Fruit fly (Drosophila melanogaster) whole organism, prepupa: ENCODE results near the gene scramb1.
A peak's percentile ranks its signal among the peaks of the same experiment; 100 is the strongest.

Experiments
- Blimp-1 ChIP-seq: fragments of 200-800 bp; sonication (Bioruptor generic); optimal IDR thresholded peaks from 3 replicates; lab custom pipeline; 2017; ENCODE audit warnings: missing biosample characterization, missing genetic modification characterization, mild to moderate bottlenecking, moderate library complexity, missing genetic modification reagents
- CG10631 ChIP-seq: fragments of 200-800 bp; sonication (Bioruptor generic); optimal IDR thresholded peaks from 2 replicates; lab custom pipeline; 2016; ENCODE audit warnings: missing biosample characterization, missing genetic modification characterization
- CG10669 ChIP-seq: fragments of 200-800 bp; sonication (Bioruptor generic); optimal IDR thresholded peaks from 3 replicates; lab custom pipeline; 2018; ENCODE audit warnings: missing biosample characterization, mild to moderate bottlenecking, missing genetic modification characterization, moderate library complexity
- CG11762 ChIP-seq: fragments of 200-800 bp; sonication (Bioruptor generic); optimal IDR thresholded peaks from 3 replicates; lab custom pipeline; 2016; ENCODE audit warnings: missing biosample characterization, missing genetic modification characterization; ENCODE audit not compliant: insufficient read depth
- CG15336 ChIP-seq: fragments of 200-800 bp; sonication (Bioruptor generic); IDR thresholded peaks from 2 replicates; pipeline ENCODE4 v1.3.6; 2022; ENCODE audit warnings: missing biosample characterization, missing genetic modification characterization
- CG3032 ChIP-seq: fragments of 200-800 bp; optimal IDR thresholded peaks from 2 replicates; lab custom pipeline; 2019; ENCODE audit warnings: missing biosample characterization, mild to moderate bottlenecking, missing genetic modification characterization, moderate library complexity
- CG32006 ChIP-seq: fragments of 200-800 bp; sonication (Bioruptor generic); optimal IDR thresholded peaks from 3 replicates; lab custom pipeline; 2017; ENCODE audit warnings: missing biosample characterization, mild to moderate bottlenecking, missing genetic modification characterization
- CG3919 ChIP-seq: fragments of 200-800 bp; sonication (Bioruptor generic); optimal IDR thresholded peaks from 3 replicates; lab custom pipeline; 2016; ENCODE audit warnings: missing biosample characterization, missing genetic modification characterization
- CG4318 ChIP-seq: fragments of 200-800 bp; sonication (Bioruptor generic); optimal IDR thresholded peaks from 3 replicates; lab custom pipeline; 2017; ENCODE audit warnings: missing biosample characterization, mild to moderate bottlenecking, missing genetic modification characterization
- CG6163 ChIP-seq: fragments of 200-800 bp; sonication (Bioruptor generic); IDR thresholded peaks from 3 replicates; pipeline ENCODE4 v1.3.6; 2022; ENCODE audit warnings: missing biosample characterization, missing genetic modification characterization
- CG6276 ChIP-seq: fragments of 200-800 bp; sonication (Bioruptor generic); optimal IDR thresholded peaks from 2 replicates; lab custom pipeline; 2017; ENCODE audit warnings: missing biosample characterization, mild to moderate bottlenecking, missing genetic modification characterization
- CG6808 ChIP-seq: fragments of 200-800 bp; sonication (Bioruptor generic); optimal IDR thresholded peaks from 3 replicates; lab custom pipeline; 2017; ENCODE audit warnings: missing biosample characterization, missing genetic modification characterization, mild to moderate bottlenecking, moderate library complexity, missing genetic modification reagents
- CG6854 ChIP-seq: fragments of 200-800 bp; sonication (Bioruptor generic); optimal IDR thresholded peaks from 2 replicates; lab custom pipeline; 2017; ENCODE audit warnings: missing biosample characterization, mild to moderate bottlenecking, missing genetic modification characterization
- CG8119 ChIP-seq: fragments of 200-800 bp; sonication (Bioruptor generic); IDR thresholded peaks from 3 replicates; pipeline ENCODE4 v1.3.6; 2022; ENCODE audit warnings: missing biosample characterization, missing genetic modification characterization
- CG8632 ChIP-seq: fragments of 200-800 bp; sonication (Bioruptor generic); optimal IDR thresholded peaks from 3 replicates; lab custom pipeline; 2016; ENCODE audit warnings: missing biosample characterization, missing genetic modification characterization
- CG9139 ChIP-seq: fragments of 200-800 bp; sonication (Bioruptor generic); optimal IDR thresholded peaks from 3 replicates; lab custom pipeline; 2017; ENCODE audit warnings: missing biosample characterization, mild to moderate bottlenecking, missing genetic modification characterization
- Eip75B ChIP-seq: fragments of 200-800 bp; sonication (Bioruptor generic); optimal IDR thresholded peaks from 3 replicates; lab custom pipeline; 2016; ENCODE audit warnings: missing biosample characterization, missing genetic modification characterization
- Eip78C ChIP-seq: fragments of 200-800 bp; sonication (Bioruptor generic); peaks from one replicate; lab custom pipeline; 2016; ENCODE audit warnings: missing biosample characterization, missing genetic modification characterization
- Ets21C ChIP-seq: fragments of 200-800 bp; sonication (Bioruptor generic); optimal IDR thresholded peaks from 3 replicates; lab custom pipeline; 2016; ENCODE audit warnings: missing biosample characterization, missing genetic modification characterization
- Ets96B ChIP-seq: fragments of 200-800 bp; optimal IDR thresholded peaks from 2 replicates; lab custom pipeline; 2019; ENCODE audit warnings: missing biosample characterization, mild to moderate bottlenecking, missing genetic modification characterization, moderate library complexity
- Gug ChIP-seq: fragments of 200-800 bp; sonication (Bioruptor generic); IDR thresholded peaks from 2 replicates; pipeline ENCODE4 v1.3.6; 2022; ENCODE audit warnings: missing biosample characterization, missing genetic modification characterization
- Hr39 ChIP-seq: fragments of 200-800 bp; sonication (Bioruptor generic); optimal IDR thresholded peaks from 2 replicates; lab custom pipeline; 2016; ENCODE audit warnings: missing biosample characterization, missing genetic modification characterization
- Hr4 ChIP-seq: fragments of 200-800 bp; sonication (Bioruptor generic); optimal IDR thresholded peaks from 3 replicates; lab custom pipeline; 2016; ENCODE audit warnings: missing biosample characterization, missing genetic modification characterization
- OdsH ChIP-seq: fragments of 200-800 bp; sonication (Bioruptor generic); optimal IDR thresholded peaks from 3 replicates; lab custom pipeline; 2016; ENCODE audit warnings: missing biosample characterization, missing genetic modification characterization
- Sox14 ChIP-seq: fragments of 200-800 bp; sonication (Bioruptor generic); optimal IDR thresholded peaks from 3 replicates; lab custom pipeline; 2016; ENCODE audit warnings: missing biosample characterization, missing genetic modification characterization
- achi ChIP-seq: fragments of 200-800 bp; sonication (Bioruptor generic); optimal IDR thresholded peaks from 3 replicates; lab custom pipeline; 2016; ENCODE audit warnings: missing biosample characterization, missing genetic modification characterization
- acj6 ChIP-seq: fragments of 200-800 bp; sonication (Bioruptor generic); optimal IDR thresholded peaks from 3 replicates; lab custom pipeline; 2016; ENCODE audit warnings: missing biosample characterization, missing genetic modification characterization
- cyc ChIP-seq: fragments of 200-800 bp; sonication (Bioruptor generic); optimal IDR thresholded peaks from 3 replicates; lab custom pipeline; 2016; ENCODE audit warnings: missing biosample characterization, missing genetic modification characterization
- dac ChIP-seq: fragments of 200-800 bp; sonication (Bioruptor generic); optimal IDR thresholded peaks from 2 replicates; lab custom pipeline; 2017; ENCODE audit warnings: missing biosample characterization, mild to moderate bottlenecking, missing genetic modification characterization
- dsx ChIP-seq: fragments of 200-800 bp; optimal IDR thresholded peaks from 3 replicates; lab custom pipeline; 2019; ENCODE audit warnings: missing biosample characterization, mild to moderate bottlenecking, missing genetic modification characterization, moderate library complexity; ENCODE audit not compliant: poor library complexity, severe bottlenecking
- eg ChIP-seq: fragments of 200-800 bp; sonication (Bioruptor generic); IDR thresholded peaks from 3 replicates; pipeline ENCODE4 v1.3.6; 2022; ENCODE audit warnings: missing biosample characterization, missing genetic modification characterization
- fd59A ChIP-seq: fragments of 200-800 bp; sonication (Bioruptor generic); optimal IDR thresholded peaks from 2 replicates; lab custom pipeline; 2017; ENCODE audit warnings: missing biosample characterization, mild to moderate bottlenecking, missing genetic modification characterization, missing genetic modification reagents
- fkh ChIP-seq: fragments of 200-800 bp; sonication (Bioruptor generic); optimal IDR thresholded peaks from 3 replicates; lab custom pipeline; 2017; ENCODE audit warnings: missing biosample characterization, mild to moderate bottlenecking, missing genetic modification characterization, moderate library complexity
- lz ChIP-seq: fragments of 200-800 bp; sonication (Bioruptor generic); optimal IDR thresholded peaks from 3 replicates; lab custom pipeline; 2016; ENCODE audit warnings: missing biosample characterization, missing genetic modification characterization
- net ChIP-seq: fragments of 200-800 bp; sonication (Bioruptor generic); optimal IDR thresholded peaks from 3 replicates; lab custom pipeline; 2016; ENCODE audit warnings: missing biosample characterization, missing genetic modification characterization
- pdm3 ChIP-seq: fragments of 200-800 bp; sonication (Bioruptor generic); optimal IDR thresholded peaks from 3 replicates; lab custom pipeline; 2016; ENCODE audit warnings: missing biosample characterization, missing genetic modification characterization
- salr ChIP-seq, 2 experiments: fragments of 200-800 bp; sonication (Bioruptor generic); optimal IDR thresholded peaks; 3 replicates each; lab custom pipeline; 2016 to 2018; ENCODE audit warnings: missing biosample characterization in 2 of 2, missing genetic modification characterization in 2 of 2, mild to moderate bottlenecking in 1 of 2
- spab ChIP-seq: fragments of 200-800 bp; sonication (Bioruptor generic); optimal IDR thresholded peaks from 2 replicates; lab custom pipeline; 2017; ENCODE audit warnings: missing biosample characterization, mild to moderate bottlenecking, missing genetic modification characterization, missing genetic modification reagents
- ss ChIP-seq, 2 experiments: fragments of 200-800 bp; sonication (Bioruptor generic); optimal IDR thresholded peaks; 2 replicates in 1 of 2; 3 replicates in 1 of 2; lab custom pipeline; 2017 to 2018; ENCODE audit warnings: mild to moderate bottlenecking in 2 of 2, missing biosample characterization in 2 of 2, missing genetic modification characterization in 2 of 2, moderate library complexity in 1 of 2
- svp ChIP-seq: fragments of 200-800 bp; sonication (Bioruptor generic); peaks from one replicate; lab custom pipeline; 2016; ENCODE audit warnings: missing biosample characterization, missing genetic modification characterization

scramb1 gene

dm6 chr3L:10199644-10200043 lies 25.4 kb downstream of the scramb1 start:
- TF ChIP-seq Ets21C (GFP tag; lab: Kevin White, UChicago) (no peak), Eip78C (GFP tag; lab: Kevin White, UChicago) (peak; percentile 61), cyc (GFP tag; lab: Kevin White, UChicago) (no peak), CG6808 (GFP tag; lab: Kevin White, UChicago) (no peak)

- TF ChIP-seq ss (GFP tag; optimal IDR thresholded peaks at IDR 0.05; lab: Kevin White, UChicago) (peak; percentile 18 to 26), CG6276 (peak; percentile 38), CG3032 (peak; percentile 42), achi (peak; percentile 31), CG3919 (GFP tag; lab: Kevin White, UChicago) (peak; percentile 18), Ets96B (tag; lab: Kevin White, UChicago) (peak; percentile 27), pdm3 (peak; percentile 18), acj6 (GFP tag; lab: Kevin White, UChicago) (peak; percentile 35), dac (no peak), dsx (GFP tag; lab: Kevin White, UChicago) (peak; percentile 20), CG9139 (GFP tag; lab: Kevin White, UChicago) (no peak), net (peak; percentile 22), CG11762 (GFP tag; lab: Kevin White, UChicago) (no peak), CG8119 (GFP tag; lab: Robert Waterston, UW) (peak; percentile 74), Hr39 (GFP tag; lab: Kevin White, UChicago) (no peak), salr (GFP tag; optimal IDR thresholded peaks at IDR 0.05; lab: Kevin White, UChicago) (peak in 1 of 2 experiments; percentile 60), Hr4 (GFP tag; lab: Kevin White, UChicago) (peak; percentile 63), OdsH (GFP tag; lab: Kevin White, UChicago) (peak; percentile 55), Eip75B (GFP tag; lab: Kevin White, UChicago) (peak; percentile 17), Gug (no peak), CG4318 (GFP tag; lab: Kevin White, UChicago) (peak; percentile 35), Sox14 (GFP tag; lab: Kevin White, UChicago) (peak; percentile 8), CG6163 (GFP tag; lab: Robert Waterston, UW) (0 out of 3 replicates have a peak, but pooled peaks have one; percentile 5), eg (GFP tag; lab: Robert Waterston, UW) (peak; percentile 27; the same call in 1 of the 3 replicates), CG15336 (GFP tag; lab: Robert Waterston, UW) (peak; percentile 55; the same call in 1 of the 2 replicates), CG10631 (GFP tag; lab: Kevin White, UChicago) (peak; percentile 52), CG32006 (peak; percentile 72), spab (GFP tag; lab: Kevin White, UChicago) (peak; percentile 17), fkh (GFP tag; lab: Kevin White, UChicago) (no peak), lz (no peak), Eip78C (GFP tag; lab: Kevin White, UChicago) (peak; percentile 72), fd59A (peak; percentile 8), CG10669 (GFP tag; lab: Kevin White, UChicago) (no peak), Blimp-1 (no peak), CG8632 (GFP tag; lab: Kevin White, UChicago) (peak; percentile 25), svp (peak; percentile 51)
These were observed 26.5 kb downstream of the scramb1 start for dm6 chr3L:10198571-10198970.

dm6 chr3L:10197360-10197759 lies 27.7 kb downstream of the scramb1 start:
- TF ChIP-seq eg (GFP tag; lab: Robert Waterston, UW), result no peak
- TF ChIP-seq Hr4 (GFP tag; lab: Kevin White, UChicago), result no peak
- no peak for TF ChIP-seq CG3919 (GFP tag; lab: Kevin White, UChicago)
- TF ChIP-seq CG10669 (GFP tag; lab: Kevin White, UChicago), result no peak
- TF ChIP-seq CG6854 (GFP tag; lab: Kevin White, UChicago), result no peak
- TF ChIP-seq CG4318 (GFP tag; lab: Kevin White, UChicago), result no peak
- no peak for TF ChIP-seq ss (GFP tag; optimal IDR thresholded peaks at IDR 0.05; lab: Kevin White, UChicago)
- TF ChIP-seq, all 60 proteins: peak for 0
